Worm (Caenorhabditis elegans) whole organism, mixed stage, embryonic: ENCODE results near the gene marg-1.

ENCODE experiments used
- lin-32 ChIP-seq: fragments of 200-800 bp; sonication (Bioruptor generic); optimal IDR thresholded peaks from 2 replicates; lab custom pipeline; 2018; ENCODE audit warnings: mild to moderate bottlenecking, missing genetic modification characterization, missing compliant biosample characterization
- mab-5 ChIP-seq: fragments of 150-350 bp; optimal IDR thresholded peaks from 2 replicates; lab custom pipeline; 2014; ENCODE audit warnings: missing biosample characterization, missing genetic modification characterization
- mep-1 ChIP-seq: fragments of 150-350 bp; optimal IDR thresholded peaks from 2 replicates; lab custom pipeline; 2017; ENCODE audit warnings: missing biosample characterization, missing genetic modification reagents, missing genetic modification characterization, inconsistent platforms
- nhr-76 ChIP-seq: sonication (generic microtip); optimal IDR thresholded peaks from 2 replicates; lab custom pipeline; 2017; ENCODE audit warnings: missing biosample characterization, missing genetic modification characterization
- snpc-4 ChIP-seq: fragments of 150-350 bp; optimal IDR thresholded peaks from 2 replicates; lab custom pipeline; 2014; ENCODE audit warnings: missing biosample characterization, missing genetic modification characterization
- unc-39 ChIP-seq: fragments of 150-350 bp; optimal IDR thresholded peaks from 2 replicates; lab custom pipeline; 2014; ENCODE audit warnings: missing biosample characterization, missing genetic modification characterization
- unc-62 ChIP-seq: fragments of 150-350 bp; optimal IDR thresholded peaks from 2 replicates; lab custom pipeline; 2014; ENCODE audit warnings: missing biosample characterization, missing genetic modification reagents, missing genetic modification characterization
- ztf-11 ChIP-seq: fragments of 150-350 bp; optimal IDR thresholded peaks from 2 replicates; lab custom pipeline; 2014; ENCODE audit warnings: missing biosample characterization, missing genetic modification characterization

ce11 chrX:3764295-3764694 lies 16.6 kb downstream of the marg-1 start, which contains the start of gene F47B7.3:
- TF ChIP-seq mep-1 (no peak), ztf-11 (no peak), unc-62 (GFP tag; lab: Kevin White, UChicago) (no peak), mab-5 (tag; lab: Kevin White, UChicago) (no peak), unc-39 (tag; lab: Kevin White, UChicago) (no peak), nhr-76 (tag; lab: Kevin White, UChicago) (no peak), lin-32 (no peak), snpc-4 (tag; lab: Kevin White, UChicago) (no peak)
